Fruit fly (Drosophila melanogaster): Measurements from ENCODE around the gene nAChRalpha6.

DNA sequence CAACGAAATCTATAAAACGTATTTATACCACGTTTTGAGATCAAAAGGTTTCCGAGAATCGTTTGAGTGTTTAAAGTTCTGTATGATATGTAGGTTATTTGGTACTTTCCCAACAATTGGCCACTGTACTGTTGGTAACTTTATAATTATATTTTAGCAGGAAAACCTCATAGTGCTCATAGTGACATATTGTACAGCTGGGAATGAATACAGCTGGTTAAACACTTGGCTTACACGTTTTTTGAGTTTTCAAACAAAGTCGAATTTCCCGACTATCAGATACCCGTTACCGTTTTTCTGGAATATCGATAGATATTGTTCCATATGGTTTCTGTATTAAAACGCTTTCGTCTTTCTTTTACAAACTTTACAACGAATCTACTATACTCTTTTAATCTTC, 107.6 kb downstream of the nAChRalpha6 start:
- TF ChIP-seq bab1 (GFP tag; optimal IDR thresholded peaks at IDR 0.05) (no peak), CG11617 (GFP tag; optimal IDR thresholded peaks at IDR 0.05) (no peak), ovo (GFP tag; optimal IDR thresholded peaks at IDR 0.05) (no peak), pad (GFP tag; optimal IDR thresholded peaks at IDR 0.05) (no peak), cnc (optimal IDR thresholded peaks at IDR 0.05) (no peak), CG33017 (tag; optimal IDR thresholded peaks at IDR 0.05) (no peak), CG1620 (GFP tag; optimal IDR thresholded peaks at IDR 0.05) (no peak), CG5204 (GFP tag; optimal IDR thresholded peaks at IDR 0.05) (no peak), cic (GFP tag; optimal IDR thresholded peaks at IDR 0.05) (no peak), CG7101 (tag; optimal IDR thresholded peaks at IDR 0.05) (no peak), toe (GFP tag; optimal IDR thresholded peaks at IDR 0.05) (no peak), kay (GFP tag; ENCODE audit: borderline replicate concordance) (no peak)

All from whole organism, adult.